Worm (Caenorhabditis elegans) whole organism, mixed stage, embryonic: Measurements from ENCODE around the gene F26H11.8.

Source experiments
- M03D4.4 ChIP-seq: sonication (generic microtip); optimal IDR thresholded peaks from 2 replicates; lab custom pipeline; 2017; ENCODE audit warnings: mild to moderate bottlenecking, missing genetic modification characterization, missing compliant biosample characterization
- bed-3 ChIP-seq: fragments of 200-800 bp; sonication (Bioruptor generic); optimal IDR thresholded peaks from 3 replicates; lab custom pipeline; 2018; ENCODE audit warnings: mild to moderate bottlenecking, missing genetic modification characterization, moderate library complexity, missing compliant biosample characterization
- blmp-1 ChIP-seq: fragments of 150-350 bp; optimal IDR thresholded peaks from 2 replicates; lab custom pipeline; 2014; ENCODE audit warnings: missing biosample characterization, missing genetic modification characterization
- ceh-39 ChIP-seq: fragments of 150-350 bp; optimal IDR thresholded peaks from 2 replicates; lab custom pipeline; 2014; ENCODE audit warnings: missing biosample characterization, missing genetic modification characterization
- ceh-43 ChIP-seq: fragments of 200-800 bp; sonication (Bioruptor generic); optimal IDR thresholded peaks from 2 replicates; lab custom pipeline; 2018; ENCODE audit warnings: mild to moderate bottlenecking, missing genetic modification characterization, moderate library complexity, missing compliant biosample characterization
- ceh-83 ChIP-seq: fragments of 200-800 bp; sonication (Bioruptor generic); optimal IDR thresholded peaks from 2 replicates; lab custom pipeline; 2018; ENCODE audit warnings: mild to moderate bottlenecking, missing genetic modification characterization, missing compliant biosample characterization
- ces-1 ChIP-seq: fragments of 150-350 bp; optimal IDR thresholded peaks from 2 replicates; lab custom pipeline; 2014; ENCODE audit warnings: missing biosample characterization, missing genetic modification reagents, missing genetic modification characterization
- cnd-1 ChIP-seq: fragments of 200-800 bp; sonication (Bioruptor generic); optimal IDR thresholded peaks from 2 replicates; lab custom pipeline; 2018; ENCODE audit warnings: mild to moderate bottlenecking, missing genetic modification characterization, missing compliant biosample characterization
- elt-1 ChIP-seq: sonication (generic microtip); optimal IDR thresholded peaks from 2 replicates; lab custom pipeline; 2017; ENCODE audit warnings: missing genetic modification characterization, mild to moderate bottlenecking, missing compliant biosample characterization, antibody characterized with exemption, moderate library complexity, borderline replicate concordance; ENCODE audit not compliant: insufficient read depth
- elt-3 ChIP-seq: fragments of 150-350 bp; optimal IDR thresholded peaks from 2 replicates; lab custom pipeline; 2014; ENCODE audit warnings: missing biosample characterization, missing genetic modification characterization
- flh-1 ChIP-seq: fragments of 200-800 bp; sonication (Bioruptor generic); optimal IDR thresholded peaks from 2 replicates; lab custom pipeline; 2018; ENCODE audit warnings: mild to moderate bottlenecking, missing genetic modification characterization, moderate library complexity, missing compliant biosample characterization
- ham-2 ChIP-seq: fragments of 200-800 bp; sonication (Bioruptor generic); optimal IDR thresholded peaks from 2 replicates; lab custom pipeline; 2018; ENCODE audit warnings: mild to moderate bottlenecking, missing genetic modification characterization, missing compliant biosample characterization
- hlh-1 ChIP-seq: fragments of 150-350 bp; optimal IDR thresholded peaks from 2 replicates; lab custom pipeline; 2014; ENCODE audit warnings: missing biosample characterization, missing genetic modification reagents, missing genetic modification characterization
- lin-13 ChIP-seq: fragments of 150-350 bp; optimal IDR thresholded peaks from 2 replicates; lab custom pipeline; 2014; ENCODE audit warnings: missing biosample characterization, missing genetic modification characterization
- lin-32 ChIP-seq: fragments of 200-800 bp; sonication (Bioruptor generic); optimal IDR thresholded peaks from 2 replicates; lab custom pipeline; 2018; ENCODE audit warnings: mild to moderate bottlenecking, missing genetic modification characterization, missing compliant biosample characterization
- lsy-2 ChIP-seq: fragments of 150-350 bp; optimal IDR thresholded peaks from 2 replicates; lab custom pipeline; 2014; ENCODE audit warnings: missing biosample characterization, missing genetic modification characterization
- mab-5 ChIP-seq: fragments of 150-350 bp; optimal IDR thresholded peaks from 2 replicates; lab custom pipeline; 2014; ENCODE audit warnings: missing biosample characterization, missing genetic modification characterization
- mep-1 ChIP-seq: fragments of 150-350 bp; optimal IDR thresholded peaks from 2 replicates; lab custom pipeline; 2017; ENCODE audit warnings: missing biosample characterization, missing genetic modification reagents, missing genetic modification characterization, inconsistent platforms
- nhr-12 ChIP-seq: fragments of 150-350 bp; optimal IDR thresholded peaks from 2 replicates; lab custom pipeline; 2014; ENCODE audit warnings: missing biosample characterization, missing genetic modification characterization
- nhr-2 ChIP-seq: fragments of 150-350 bp; optimal IDR thresholded peaks from 2 replicates; lab custom pipeline; 2014; ENCODE audit warnings: missing biosample characterization, missing genetic modification characterization
- nhr-237 ChIP-seq: fragments of 150-350 bp; optimal IDR thresholded peaks from 2 replicates; lab custom pipeline; 2014; ENCODE audit warnings: missing biosample characterization, missing genetic modification characterization
- nhr-28 ChIP-seq: fragments of 150-350 bp; optimal IDR thresholded peaks from 2 replicates; lab custom pipeline; 2014; ENCODE audit warnings: missing biosample characterization, missing genetic modification characterization
- nhr-76 ChIP-seq: sonication (generic microtip); optimal IDR thresholded peaks from 2 replicates; lab custom pipeline; 2017; ENCODE audit warnings: missing biosample characterization, missing genetic modification characterization
- sem-2 ChIP-seq: fragments of 200-800 bp; sonication (Bioruptor generic); optimal IDR thresholded peaks from 2 replicates; lab custom pipeline; 2018; ENCODE audit warnings: mild to moderate bottlenecking, missing genetic modification characterization, missing compliant biosample characterization
- snpc-4 ChIP-seq: fragments of 150-350 bp; optimal IDR thresholded peaks from 2 replicates; lab custom pipeline; 2014; ENCODE audit warnings: missing biosample characterization, missing genetic modification characterization
- sptf-1 ChIP-seq: sonication (generic microtip); optimal IDR thresholded peaks from 2 replicates; lab custom pipeline; 2017; ENCODE audit warnings: mild to moderate bottlenecking, missing genetic modification characterization, moderate library complexity, missing compliant biosample characterization
- tbx-8 ChIP-seq: fragments of 200-800 bp; sonication (Bioruptor generic); optimal IDR thresholded peaks from 2 replicates; lab custom pipeline; 2018; ENCODE audit warnings: mild to moderate bottlenecking, missing genetic modification characterization, moderate library complexity, missing compliant biosample characterization
- unc-120 ChIP-seq: sonication (generic microtip); optimal IDR thresholded peaks from 2 replicates; lab custom pipeline; 2017; ENCODE audit warnings: missing genetic modification characterization, missing compliant biosample characterization; ENCODE audit not compliant: poor library complexity, severe bottlenecking
- unc-62 ChIP-seq: fragments of 150-350 bp; optimal IDR thresholded peaks from 2 replicates; lab custom pipeline; 2014; ENCODE audit warnings: missing biosample characterization, missing genetic modification reagents, missing genetic modification characterization
- zip-8 ChIP-seq: fragments of 150-350 bp; optimal IDR thresholded peaks from 2 replicates; lab custom pipeline; 2014; ENCODE audit warnings: missing biosample characterization, missing genetic modification characterization

Gene F26H11.8

DNA sequence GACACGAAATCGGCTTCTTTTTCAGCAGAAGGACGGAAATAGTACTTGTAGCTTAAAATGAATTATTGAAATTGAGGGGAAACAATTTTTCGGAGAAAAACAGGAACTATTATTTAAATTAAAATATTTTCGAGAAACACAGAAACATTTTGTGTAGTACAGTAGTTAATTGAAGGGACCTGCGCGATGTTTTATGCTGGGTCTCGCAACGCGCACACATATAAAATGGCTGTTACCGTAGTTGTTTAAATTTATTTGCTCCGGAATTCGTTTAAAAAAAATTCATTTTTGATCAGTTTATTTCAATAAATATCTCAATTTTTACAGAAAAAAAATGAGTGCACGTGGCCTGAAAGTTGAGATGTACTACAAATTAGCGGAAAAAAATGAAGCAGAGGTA is 22.5 kb downstream of the F26H11.8 start, which contains the start of gene dsb-2:
Gene dsb-2, plus strand, starts transcription at position 328 of the 400 bp plus-strand sequence.
- TF ChIP-seq ceh-39 (tag; lab: Kevin White, UChicago) (no peak), lsy-2 (tag; lab: Kevin White, UChicago) (peak; percentile 79)

DNA sequence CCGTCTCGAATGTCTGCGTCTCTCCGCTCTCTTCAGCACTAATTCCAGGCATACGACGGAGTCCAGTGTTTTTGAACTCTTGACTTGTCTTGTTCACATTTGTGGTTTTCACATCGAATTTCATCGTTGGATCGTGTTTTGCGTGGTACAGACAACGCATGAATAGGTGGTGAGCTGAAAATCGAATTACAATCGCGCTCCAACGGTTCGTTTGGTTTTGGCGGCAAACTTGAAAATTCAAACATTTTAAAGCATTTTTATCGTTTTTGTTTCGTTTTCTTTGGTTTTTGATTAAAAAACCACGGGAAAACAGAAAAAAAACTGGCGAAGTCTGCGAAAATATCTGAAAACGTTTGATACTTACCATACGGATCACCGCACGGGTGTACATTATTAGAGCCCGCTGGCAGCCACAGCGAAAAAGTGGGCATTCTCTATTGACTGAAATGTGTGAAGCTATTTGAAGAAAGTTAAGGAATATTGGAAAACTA is 24.8 kb downstream of the F26H11.8 start, which contains the start of gene exl-1:
Gene exl-1, minus strand, starts transcription at position 441 of the 491 bp plus-strand sequence.
- TF ChIP-seq nhr-237 (tag; lab: Kevin White, UChicago) (no peak), mab-5 (tag; lab: Kevin White, UChicago) (no peak), flh-1 (GFP tag; lab: Kevin White, UChicago) (no peak), lin-32 (GFP tag; lab: Kevin White, UChicago) (no peak), zip-8 (tag; lab: Kevin White, UChicago) (no peak), snpc-4 (tag; lab: Kevin White, UChicago) (no peak), lin-13 (tag; lab: Kevin White, UChicago) (no peak)
- TF ChIP-seq, all 35 proteins: peak for 0

- no peak for TF ChIP-seq nhr-76 (tag; lab: Kevin White, UChicago)
- TF ChIP-seq ceh-83 (GFP tag; lab: Kevin White, UChicago), result no peak
- TF ChIP-seq sem-2, result no peak
- TF ChIP-seq snpc-4 (tag; lab: Kevin White, UChicago), result no peak
- TF ChIP-seq lsy-2 (tag; lab: Kevin White, UChicago), result no peak
- TF ChIP-seq hlh-1 (tag; lab: Kevin White, UChicago), result no peak
- no peak for TF ChIP-seq ceh-39 (tag; lab: Kevin White, UChicago)
- TF ChIP-seq cnd-1 (tag; lab: Kevin White, UChicago), result no peak
- TF ChIP-seq elt-1 (tag; lab: Kevin White, UChicago), result no peak
- no peak for TF ChIP-seq tbx-8
- no peak for TF ChIP-seq M03D4.4 (tag; lab: Kevin White, UChicago)
- no peak for TF ChIP-seq ham-2 (GFP tag; lab: Kevin White, UChicago)
- TF ChIP-seq blmp-1 (tag; lab: Kevin White, UChicago), result no peak
Measured at ce11 chrII:14413709-14414108, 25.4 kb downstream of the F26H11.8 start.

DNA sequence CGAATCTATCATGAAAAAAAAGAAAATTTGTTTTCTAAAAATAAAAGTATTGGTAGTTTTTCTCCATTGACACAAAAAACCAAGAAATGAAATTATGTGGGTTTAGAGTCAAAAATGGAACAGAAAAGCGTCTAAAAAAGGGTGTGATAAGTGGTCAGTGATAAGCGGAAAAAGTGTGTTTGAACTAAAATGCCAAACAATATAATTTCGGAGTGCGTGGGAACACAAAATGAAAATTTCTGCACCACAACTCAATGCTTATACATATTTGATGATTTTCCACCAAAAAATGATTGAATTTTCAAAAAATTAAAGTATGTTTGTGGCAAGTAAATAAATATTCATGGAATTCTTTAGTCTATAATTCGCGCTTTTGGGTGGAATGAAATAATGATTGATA is 27.1 kb downstream of the F26H11.8 start:
- TF ChIP-seq snpc-4 (tag; lab: Kevin White, UChicago) (no peak), unc-62 (GFP tag; lab: Kevin White, UChicago) (no peak), lin-32 (GFP tag; lab: Kevin White, UChicago) (no peak), nhr-2 (tag; lab: Kevin White, UChicago) (no peak), flh-1 (GFP tag; lab: Kevin White, UChicago) (no peak), nhr-12 (tag; lab: Kevin White, UChicago) (no peak), ham-2 (GFP tag; lab: Kevin White, UChicago) (no peak), ceh-43 (GFP tag; lab: Kevin White, UChicago) (no peak), unc-120 (tag; lab: Kevin White, UChicago) (no peak)

- no peak for TF ChIP-seq mep-1
- peak; percentile 5 for TF ChIP-seq ces-1
Measured at ce11 chrII:14416988-14417387, 28.7 kb downstream of the F26H11.8 start.

- TF ChIP-seq nhr-12 (tag; lab: Kevin White, UChicago), result no peak
- no peak for TF ChIP-seq ceh-39 (tag; lab: Kevin White, UChicago)
- TF ChIP-seq snpc-4 (tag; lab: Kevin White, UChicago), result no peak
- no peak for TF ChIP-seq sptf-1
Measured at ce11 chrII:14424791-14425190, 36.5 kb downstream of the F26H11.8 start, which contains the start of gene plx-2. TSS of gene plx-2 (minus strand) at chrII:14424891.

- TF ChIP-seq nhr-2 (tag; lab: Kevin White, UChicago) (no peak), bed-3 (GFP tag; lab: Kevin White, UChicago) (no peak), elt-3 (tag; lab: Kevin White, UChicago) (no peak), mab-5 (tag; lab: Kevin White, UChicago) (no peak), snpc-4 (tag; lab: Kevin White, UChicago) (no peak), nhr-28 (tag; lab: Kevin White, UChicago) (no peak), lin-13 (tag; lab: Kevin White, UChicago) (no peak), ces-1 (peak; percentile 21)
Measured at ce11 chrII:14427714-14428113, 39.4 kb downstream of the F26H11.8 start.
